Worm (Caenorhabditis elegans): ENCODE results near the gene Y116A8C.30.

ce11 chrIV:17125967-17126366, 22.5 kb upstream of the Y116A8C.30 start:
- no peak for TF ChIP-seq F13H6.1 (tag; optimal IDR thresholded peaks at IDR 0.05)
- TF ChIP-seq fkh-10 (GFP tag; optimal IDR thresholded peaks at IDR 0.05) = no peak
- TF ChIP-seq hlh-6 (tag; optimal IDR thresholded peaks at IDR 0.05) = no peak
- TF ChIP-seq K02D7.2 (tag; optimal IDR thresholded peaks at IDR 0.05) = no peak
- TF ChIP-seq pqm-1 (tag; optimal IDR thresholded peaks at IDR 0.05) = no peak
- TF ChIP-seq elt-2 (tag; optimal IDR thresholded peaks at IDR 0.05) = no peak
- no peak for TF ChIP-seq dve-1 (tag; optimal IDR thresholded peaks at IDR 0.05)
- TF ChIP-seq nhr-11 (tag; optimal IDR thresholded peaks at IDR 0.05) = no peak
- TF ChIP-seq ceh-30 (tag; optimal IDR thresholded peaks at IDR 0.05) = no peak
- no peak for TF ChIP-seq ets-4 (tag; optimal IDR thresholded peaks at IDR 0.05)
- no peak for TF ChIP-seq hlh-13 (GFP tag; optimal IDR thresholded peaks at IDR 0.05)
- no peak for TF ChIP-seq ceh-18 (tag; optimal IDR thresholded peaks at IDR 0.05)

Data from whole organism, late embryonic.